Fruit fly (Drosophila melanogaster): Measurements from ENCODE around the gene mira.

mira gene

dm6 chr3R:19915312-19915711 is 19.6 kb downstream of the mira start, which contains the start of the genes Xport-A and Xport-B:
Gene Xport-A, minus strand, starts transcription at chr3R:19915412.
Gene Xport-B, minus strand, starts transcription at chr3R:19915412.
- peak; percentile 57 for TF ChIP-seq Ets65A (GFP tag)
- TF ChIP-seq bsh (GFP tag; optimal IDR thresholded peaks at IDR 0.05): no peak

dm6 chr3R:19911030-19911429 is 23.9 kb downstream of the mira start:
- TF ChIP-seq Med (GFP tag) (peak; percentile 69), Ets65A (GFP tag) (peak; percentile 91), crp (GFP tag; optimal IDR thresholded peaks at IDR 0.05) (no peak), bbx (GFP tag; IDR thresholded peaks at IDR 0.05; ENCODE audit: partially characterized antibody) (no peak)

- TF ChIP-seq CG1602 (GFP tag; optimal IDR thresholded peaks at IDR 0.05) (no peak), Hr78 (GFP tag; optimal IDR thresholded peaks at IDR 0.05) (peak in 1 of 2 experiments; percentile 78), Stat92E (GFP tag; optimal IDR thresholded peaks at IDR 0.05) (no peak), CG16863 (GFP tag; optimal IDR thresholded peaks at IDR 0.05) (no peak), Eip74EF (GFP tag; optimal IDR thresholded peaks at IDR 0.05) (peak in 1 of 2 experiments; percentile 34), CG4707 (GFP tag; optimal IDR thresholded peaks at IDR 0.05) (no peak), pros (GFP tag; optimal IDR thresholded peaks at IDR 0.05) (no peak), ttk (GFP tag; IDR thresholded peaks at IDR 0.05) (no peak), gcm (GFP tag; optimal IDR thresholded peaks at IDR 0.05) (no peak), CG34376 (GFP tag; optimal IDR thresholded peaks at IDR 0.05) (peak; percentile 25), grau (tag; optimal IDR thresholded peaks at IDR 0.05) (no peak), exex (tag; optimal IDR thresholded peaks at IDR 0.05) (peak; percentile 15), ATbp (GFP tag; optimal IDR thresholded peaks at IDR 0.05) (peak; percentile 19), CG8924 (tag; optimal IDR thresholded peaks at IDR 0.05) (no peak), Ptx1 (GFP tag; IDR thresholded peaks at IDR 0.05) (no peak), hkb (optimal IDR thresholded peaks at IDR 0.05) (no peak), hkb (GFP tag; IDR thresholded peaks at IDR 0.05) (0 out of 2 replicates have a peak, but pooled peaks have one; percentile 6)
Observed at dm6 chr3R:19910302-19911029, 24.5 kb downstream of the mira start.

dm6 chr3R:19909541-19910182 is 25.3 kb downstream of the mira start:
- TF ChIP-seq knrl (GFP tag; IDR thresholded peaks at IDR 0.05; ENCODE audit: partially characterized antibody): no peak
- TF ChIP-seq Opbp (GFP tag; IDR thresholded peaks at IDR 0.05; ENCODE audit: partially characterized antibody): peak; percentile 11; the same call in 1 of the 3 replicates
- peak; percentile 4 for TF ChIP-seq mirr (GFP tag; optimal IDR thresholded peaks at IDR 0.05)
- TF ChIP-seq Elba2 (GFP tag; optimal IDR thresholded peaks at IDR 0.05): peak; percentile 76
- 0 out of 4 replicates have a peak, but pooled peaks have one; percentile 13 for TF ChIP-seq chinmo (GFP tag; IDR thresholded peaks at IDR 0.05; ENCODE audit: partially characterized antibody)
- no peak for TF ChIP-seq PHDP (tag; optimal IDR thresholded peaks at IDR 0.05)
- peak; percentile 22 for TF ChIP-seq Med (GFP tag)
- no peak for TF ChIP-seq CG8281 (tag; optimal IDR thresholded peaks at IDR 0.05)
- TF ChIP-seq sd (tag; optimal IDR thresholded peaks at IDR 0.05): peak; percentile 76
- TF ChIP-seq Nf-YA (GFP tag; IDR thresholded peaks at IDR 0.05): 0 out of 2 replicates have a peak, but pooled peaks have one; percentile 7
- no peak for TF ChIP-seq slbo (GFP tag; IDR thresholded peaks at IDR 0.05)
- no peak for TF ChIP-seq CG17361 (GFP tag; IDR thresholded peaks at IDR 0.05)
- TF ChIP-seq ci (GFP tag; IDR thresholded peaks at IDR 0.05): peak; percentile 63; the same call in 1 of the 3 replicates
- peak; percentile 73 for TF ChIP-seq exex (tag; optimal IDR thresholded peaks at IDR 0.05)
- 0 out of 2 replicates have a peak, but pooled peaks have one; percentile 17 for TF ChIP-seq Rfx (GFP tag; IDR thresholded peaks at IDR 0.05)
